Worm (Caenorhabditis elegans): ENCODE data around the gene W02A2.8.

DNA sequence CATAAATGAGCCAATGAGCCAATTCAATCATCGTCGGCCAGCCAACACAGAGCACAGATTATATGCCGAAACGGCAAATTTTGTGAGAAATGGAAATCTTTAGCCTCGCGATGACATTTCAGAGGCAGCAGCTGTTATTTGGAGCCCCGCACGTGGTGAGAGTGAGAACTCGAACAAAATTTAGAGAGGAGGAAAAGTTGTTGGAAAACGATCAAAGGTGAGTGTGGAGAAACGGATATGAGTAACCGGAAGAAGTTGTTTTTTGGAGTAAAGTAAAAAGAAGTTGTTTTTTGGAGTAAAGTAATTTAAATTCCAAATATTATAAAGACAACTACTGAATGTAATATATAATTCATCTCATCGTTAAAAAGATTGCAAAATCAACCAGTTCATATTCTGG, 40.3 kb upstream of the W02A2.8 start, which contains the start of gene Y62E10A.13:
- TF ChIP-seq lin-15B (tag; optimal IDR thresholded peaks at IDR 0.05) (no peak), sox-4 (tag; optimal IDR thresholded peaks at IDR 0.05) (no peak), lin-39 (tag; optimal IDR thresholded peaks at IDR 0.05) (no peak), nhr-11 (tag; optimal IDR thresholded peaks at IDR 0.05) (no peak), nhr-76 (tag; optimal IDR thresholded peaks at IDR 0.05) (no peak), unc-62 (GFP tag; optimal IDR thresholded peaks at IDR 0.05) (no peak), unc-130 (tag; optimal IDR thresholded peaks at IDR 0.05) (no peak), mdl-1 (tag; optimal IDR thresholded peaks at IDR 0.05) (peak in 1 of 2 experiments; percentile 17), lin-35 (GFP tag; optimal IDR thresholded peaks at IDR 0.05) (no peak)

Measured in whole organism, L1 larva.